Fruit fly (Drosophila melanogaster): ENCODE data around the gene CG5555.

Gene CG5555

dm6 chr3R:19182848-19183247 is 2.5 kb upstream of the CG5555 start (continued):
- no peak for TF ChIP-seq mld (GFP tag; IDR thresholded peaks at IDR 0.05; ENCODE audit: partially characterized antibody)
- peak; percentile 45 for TF ChIP-seq ara (GFP tag; IDR thresholded peaks at IDR 0.05)
- TF ChIP-seq Sox100B (GFP tag; optimal IDR thresholded peaks at IDR 0.05), result peak; percentile 35
- TF ChIP-seq Hand (GFP tag; optimal IDR thresholded peaks at IDR 0.05), result no peak
- TF ChIP-seq zen (tag; optimal IDR thresholded peaks at IDR 0.05), result no peak
- TF ChIP-seq org-1 (GFP tag; optimal IDR thresholded peaks at IDR 0.05), result peak; percentile 25
- TF ChIP-seq unpg (GFP tag; optimal IDR thresholded peaks at IDR 0.05), result peak; percentile 8
- no peak for TF ChIP-seq Mad (GFP tag; optimal IDR thresholded peaks at IDR 0.05)
- TF ChIP-seq gce (GFP tag; IDR thresholded peaks at IDR 0.05), result peak; percentile 75; the same call in 1 of the 3 replicates
- peak; percentile 19 for TF ChIP-seq MTF-1 (GFP tag; optimal IDR thresholded peaks at IDR 0.05; ENCODE audit: borderline replicate concordance)
- TF ChIP-seq gt (GFP tag; IDR thresholded peaks at IDR 0.05), result no peak
- TF ChIP-seq CoRest (tag; optimal IDR thresholded peaks at IDR 0.05), result no peak
- peak; percentile 92 for TF ChIP-seq Blimp-1 (GFP tag; optimal IDR thresholded peaks at IDR 0.05)
- TF ChIP-seq trem (tag; optimal IDR thresholded peaks at IDR 0.05), result no peak
- no peak for TF ChIP-seq Ada2b (GFP tag; IDR thresholded peaks at IDR 0.05)
- TF ChIP-seq fd64A (GFP tag; optimal IDR thresholded peaks at IDR 0.05), result peak; percentile 56
- peak; percentile 71 for TF ChIP-seq CG5953 (GFP tag; IDR thresholded peaks at IDR 0.05)
- peak; percentile 18 for TF ChIP-seq gsb-n (tag; optimal IDR thresholded peaks at IDR 0.05)
- TF ChIP-seq CG17359 (tag; optimal IDR thresholded peaks at IDR 0.05), result peak; percentile 74
- peak; percentile 55 for TF ChIP-seq CG2678 (tag; optimal IDR thresholded peaks at IDR 0.05)
- TF ChIP-seq CG5180 (GFP tag; optimal IDR thresholded peaks at IDR 0.05), result peak; percentile 37
- TF ChIP-seq Jarid2 (GFP tag; optimal IDR thresholded peaks at IDR 0.05), result peak; percentile 24
- 0 out of 2 replicates have a peak, but pooled peaks have one; percentile 19 for TF ChIP-seq stc (GFP tag; IDR thresholded peaks at IDR 0.05)
- TF ChIP-seq E2f2 (GFP tag; IDR thresholded peaks at IDR 0.05), result no peak
- TF ChIP-seq gcm (GFP tag; optimal IDR thresholded peaks at IDR 0.05), result no peak
- TF ChIP-seq bsh (GFP tag; optimal IDR thresholded peaks at IDR 0.05), result peak; percentile 4 to 37
- peak; percentile 33; the same call in 1 of the 3 replicates for TF ChIP-seq CG11093 (GFP tag; IDR thresholded peaks at IDR 0.05)
- TF ChIP-seq CG10209 (GFP tag; optimal IDR thresholded peaks at IDR 0.05), result peak; percentile 5
- TF ChIP-seq CG11085 (GFP tag; IDR thresholded peaks at IDR 0.05), result no peak
- TF ChIP-seq CG13424 (tag; optimal IDR thresholded peaks at IDR 0.05), result peak; percentile 4
- peak; percentile 31; the same call in 1 of the 2 replicates for TF ChIP-seq Lim3 (GFP tag; IDR thresholded peaks at IDR 0.05)
- peak; percentile 17 for TF ChIP-seq cg (GFP tag; optimal IDR thresholded peaks at IDR 0.05)
- TF ChIP-seq zfh1 (GFP tag; IDR thresholded peaks at IDR 0.05), result 0 out of 3 replicates have a peak, but pooled peaks have one; percentile 30
- TF ChIP-seq Hr51 (GFP tag; optimal IDR thresholded peaks at IDR 0.05), result no peak
- peak; percentile 60; the same call in 1 of the 3 replicates for TF ChIP-seq ken (GFP tag; IDR thresholded peaks at IDR 0.05)
- TF ChIP-seq CG7786 (GFP tag; optimal IDR thresholded peaks at IDR 0.05), result no peak
- TF ChIP-seq kni (GFP tag; optimal IDR thresholded peaks at IDR 0.05), result peak; percentile 86
- peak; percentile 42 for TF ChIP-seq ewg (GFP tag; optimal IDR thresholded peaks at IDR 0.05)
- no peak for TF ChIP-seq CG8290 (GFP tag; optimal IDR thresholded peaks at IDR 0.05)
- peak in 1 of 2 experiments; percentile 21 for TF ChIP-seq CG8290 (tag; optimal IDR thresholded peaks at IDR 0.05)
- TF ChIP-seq bowl (GFP tag; IDR thresholded peaks at IDR 0.05), result peak; percentile 44; the same call in 1 of the 2 replicates
- no peak for TF ChIP-seq Adf1 (GFP tag; IDR thresholded peaks at IDR 0.05)
- peak; percentile 41 for TF ChIP-seq Sox102F (GFP tag; optimal IDR thresholded peaks at IDR 0.05)
- TF ChIP-seq CG8388 (GFP tag; optimal IDR thresholded peaks at IDR 0.05), result peak; percentile 19
- TF ChIP-seq Hr78 (GFP tag; optimal IDR thresholded peaks at IDR 0.05), result no peak
- peak; percentile 8 for TF ChIP-seq CG16863 (GFP tag; optimal IDR thresholded peaks at IDR 0.05)
- TF ChIP-seq dati (GFP tag; IDR thresholded peaks at IDR 0.05), result no peak
- no peak for TF ChIP-seq Rx (GFP tag; IDR thresholded peaks at IDR 0.05)
- no peak for TF ChIP-seq jing (GFP tag; optimal IDR thresholded peaks at IDR 0.05)
- TF ChIP-seq Nf-YA (GFP tag; IDR thresholded peaks at IDR 0.05), result 0 out of 2 replicates have a peak, but pooled peaks have one; percentile 17
